Worm (Caenorhabditis elegans) whole organism, L2 larva: ENCODE measurements around the gene pek-1.

Experiments
- C34F6.9 ChIP-seq: fragments of 150-350 bp; optimal IDR thresholded peaks from 2 replicates; lab custom pipeline; 2014; ENCODE audit warnings: missing biosample characterization, missing genetic modification characterization
- F13H6.1 ChIP-seq: sonication (generic microtip); optimal IDR thresholded peaks from 2 replicates; lab custom pipeline; 2016; ENCODE audit warnings: missing genetic modification characterization, missing compliant biosample characterization
- Y55F3AM.14 ChIP-seq: fragments of 200-800 bp; sonication (Bioruptor generic); optimal IDR thresholded peaks from 2 replicates; lab custom pipeline; 2018; ENCODE audit warnings: mild to moderate bottlenecking, missing genetic modification characterization, missing compliant biosample characterization
- ZK546.5 ChIP-seq: sonication (generic microtip); optimal IDR thresholded peaks from 2 replicates; lab custom pipeline; 2017; ENCODE audit warnings: missing biosample characterization, missing genetic modification characterization
- aly-2 ChIP-seq: fragments of 150-350 bp; optimal IDR thresholded peaks from 2 replicates; lab custom pipeline; 2014; ENCODE audit warnings: missing biosample characterization, missing genetic modification characterization
- blmp-1 ChIP-seq: sonication (generic microtip); optimal IDR thresholded peaks from 2 replicates; lab custom pipeline; 2017; ENCODE audit warnings: missing genetic modification characterization, mild to moderate bottlenecking, missing compliant biosample characterization, antibody characterized with exemption, moderate library complexity; ENCODE audit not compliant: insufficient read depth
- ceh-16 ChIP-seq: fragments of 150-350 bp; optimal IDR thresholded peaks from 2 replicates; lab custom pipeline; 2014; ENCODE audit warnings: missing biosample characterization, missing genetic modification characterization
- ceh-82 ChIP-seq: fragments of 150-350 bp; optimal IDR thresholded peaks from 2 replicates; lab custom pipeline; 2014; ENCODE audit warnings: missing biosample characterization, missing genetic modification characterization
- crh-2 ChIP-seq: sonication (generic microtip); optimal IDR thresholded peaks from 2 replicates; lab custom pipeline; 2017; ENCODE audit warnings: missing biosample characterization, missing genetic modification characterization
- dmd-4 ChIP-seq: sonication (generic microtip); optimal IDR thresholded peaks from 2 replicates; lab custom pipeline; 2017; ENCODE audit warnings: missing biosample characterization, missing genetic modification characterization
- egl-27 ChIP-seq: sonication (generic microtip); optimal IDR thresholded peaks from 3 replicates; lab custom pipeline; 2017; ENCODE audit warnings: missing biosample characterization, missing genetic modification reagents, missing genetic modification characterization
- elt-1 ChIP-seq: fragments of 150-350 bp; optimal IDR thresholded peaks from 2 replicates; lab custom pipeline; 2014; ENCODE audit warnings: missing biosample characterization, missing genetic modification characterization
- elt-3 ChIP-seq: sonication (generic microtip); optimal IDR thresholded peaks from 2 replicates; lab custom pipeline; 2017; ENCODE audit warnings: missing biosample characterization, missing genetic modification characterization
- fos-1 ChIP-seq: fragments of 150-350 bp; optimal IDR thresholded peaks from 2 replicates; lab custom pipeline; 2014; ENCODE audit warnings: missing biosample characterization, missing genetic modification characterization
- gmeb-1 ChIP-seq: fragments of 150-350 bp; optimal IDR thresholded peaks from 2 replicates; lab custom pipeline; 2014; ENCODE audit warnings: missing biosample characterization, missing genetic modification characterization
- lin-11 ChIP-seq: fragments of 150-350 bp; sonication (generic microtip); optimal IDR thresholded peaks from 2 replicates; lab custom pipeline; 2014; ENCODE audit warnings: missing biosample characterization, missing genetic modification characterization, inconsistent platforms, mixed read lengths
- lsy-2 ChIP-seq, 2 experiments: fragments of 150-350 bp in 1 of 2; sonication (generic microtip) in 1 of 2; optimal IDR thresholded peaks; 2 replicates each; lab custom pipeline; 2014 to 2017; ENCODE audit warnings: missing biosample characterization in 2 of 2, missing genetic modification characterization in 2 of 2
- mbf-1 ChIP-seq: sonication (generic microtip); optimal IDR thresholded peaks from 2 replicates; lab custom pipeline; 2017; ENCODE audit warnings: missing biosample characterization, missing genetic modification characterization
- mdl-1 ChIP-seq, 2 experiments: fragments of 150-350 bp in 1 of 2; sonication (generic microtip) in 1 of 2; optimal IDR thresholded peaks; 2 replicates each; lab custom pipeline; 2017; ENCODE audit warnings: missing biosample characterization in 2 of 2, missing genetic modification characterization in 2 of 2
- nhr-10 ChIP-seq: sonication (generic microtip); optimal IDR thresholded peaks from 2 replicates; lab custom pipeline; 2017; ENCODE audit warnings: missing biosample characterization, missing genetic modification characterization
- nhr-12 ChIP-seq: fragments of 150-350 bp; optimal IDR thresholded peaks from 2 replicates; lab custom pipeline; 2014; ENCODE audit warnings: missing biosample characterization, missing genetic modification characterization
- nhr-129 ChIP-seq: fragments of 150-350 bp; optimal IDR thresholded peaks from 2 replicates; lab custom pipeline; 2014; ENCODE audit warnings: missing biosample characterization, missing genetic modification characterization
- nhr-21 ChIP-seq: fragments of 150-350 bp; optimal IDR thresholded peaks from 2 replicates; lab custom pipeline; 2014; ENCODE audit warnings: missing biosample characterization, missing genetic modification characterization
- nhr-23 ChIP-seq: fragments of 150-350 bp; optimal IDR thresholded peaks from 2 replicates; lab custom pipeline; 2014; ENCODE audit warnings: missing biosample characterization, missing genetic modification reagents, missing genetic modification characterization
- nhr-237 ChIP-seq: fragments of 150-350 bp; optimal IDR thresholded peaks from 2 replicates; lab custom pipeline; 2014; ENCODE audit warnings: missing biosample characterization, missing genetic modification characterization
- nhr-6 ChIP-seq: fragments of 150-350 bp; optimal IDR thresholded peaks from 2 replicates; lab custom pipeline; 2014; ENCODE audit warnings: missing biosample characterization, missing genetic modification characterization
- nhr-77 ChIP-seq: fragments of 150-350 bp; optimal IDR thresholded peaks from 2 replicates; lab custom pipeline; 2014; ENCODE audit warnings: missing biosample characterization, missing genetic modification characterization
- peb-1 ChIP-seq: fragments of 150-350 bp; optimal IDR thresholded peaks from 2 replicates; lab custom pipeline; 2014; ENCODE audit warnings: missing biosample characterization, missing genetic modification characterization
- sem-4 ChIP-seq: fragments of 150-350 bp; optimal IDR thresholded peaks from 2 replicates; lab custom pipeline; 2014; ENCODE audit warnings: missing biosample characterization, missing genetic modification reagents, missing genetic modification characterization
- skn-1 ChIP-seq: sonication (generic microtip); optimal IDR thresholded peaks from 2 replicates; lab custom pipeline; 2017; ENCODE audit warnings: missing biosample characterization, missing genetic modification characterization
- sma-3 ChIP-seq: sonication (generic microtip); optimal IDR thresholded peaks from 2 replicates; lab custom pipeline; 2016; ENCODE audit warnings: missing genetic modification reagents, missing genetic modification characterization, missing compliant biosample characterization
- sma-9 ChIP-seq, 2 experiments: fragments of 150-350 bp in 1 of 2; sonication (generic microtip) in 1 of 2; optimal IDR thresholded peaks; 2 replicates each; lab custom pipeline; 2014 to 2016; ENCODE audit warnings: missing genetic modification characterization in 2 of 2, mild to moderate bottlenecking in 1 of 2, missing biosample characterization in 1 of 2, missing compliant biosample characterization in 1 of 2, missing genetic modification reagents in 1 of 2, moderate library complexity in 1 of 2
- snpc-4 ChIP-seq: fragments of 150-350 bp; optimal IDR thresholded peaks from 2 replicates; lab custom pipeline; 2014; ENCODE audit warnings: missing biosample characterization, missing genetic modification characterization
- unc-39 ChIP-seq: fragments of 150-350 bp; optimal IDR thresholded peaks from 2 replicates; lab custom pipeline; 2014; ENCODE audit warnings: missing biosample characterization, missing genetic modification characterization
- unc-55 ChIP-seq: fragments of 150-350 bp; sonication (generic microtip); optimal IDR thresholded peaks from 3 replicates; lab custom pipeline; 2014; ENCODE audit warnings: missing biosample characterization, missing genetic modification reagents, missing genetic modification characterization
- zag-1 ChIP-seq: fragments of 150-350 bp; optimal IDR thresholded peaks from 2 replicates; lab custom pipeline; 2014; ENCODE audit warnings: missing biosample characterization, missing genetic modification characterization
- ztf-1 ChIP-seq: fragments of 200-800 bp; sonication (Bioruptor generic); conservative IDR thresholded peaks from 2 replicates; pipeline ENCODE4 v1.3.6; 2022; ENCODE audit warnings: missing genetic modification characterization, missing compliant biosample characterization
- ztf-11 ChIP-seq: sonication (generic microtip); optimal IDR thresholded peaks from 2 replicates; lab custom pipeline; 2017; ENCODE audit warnings: missing biosample characterization, missing genetic modification characterization

The pek-1 gene

ce11 chrX:11379135-11379781, 35.4 kb downstream of the pek-1 start:
- peak; percentile 4 for TF ChIP-seq sem-4
- TF ChIP-seq nhr-6 (tag; lab: Kevin White, UChicago): no peak
- TF ChIP-seq lsy-2 (tag; optimal IDR thresholded peaks at IDR 0.05; lab: Kevin White, UChicago): peak in 1 of 2 experiments; percentile 3
- TF ChIP-seq skn-1 (tag; lab: Kevin White, UChicago): no peak
- TF ChIP-seq elt-1 (tag; lab: Kevin White, UChicago): no peak
- no peak for TF ChIP-seq nhr-77 (tag; lab: Kevin White, UChicago)
- TF ChIP-seq nhr-129 (tag; lab: Kevin White, UChicago): peak; percentile 57
- TF ChIP-seq sma-9 (GFP tag; optimal IDR thresholded peaks at IDR 0.05; lab: Kevin White, UChicago): peak; percentile 60
- no peak for TF ChIP-seq sma-9 (tag; optimal IDR thresholded peaks at IDR 0.05; lab: Kevin White, UChicago)
- no peak for TF ChIP-seq C34F6.9
- no peak for TF ChIP-seq nhr-12
- TF ChIP-seq F13H6.1 (tag; lab: Kevin White, UChicago): peak; percentile 89
- no peak for TF ChIP-seq nhr-21
- no peak for TF ChIP-seq aly-2 (tag; lab: Kevin White, UChicago)
- no peak for TF ChIP-seq unc-55 (GFP tag; lab: Kevin White, UChicago)
- no peak for TF ChIP-seq ceh-16 (tag; lab: Kevin White, UChicago)
- TF ChIP-seq mbf-1: no peak
- no peak for TF ChIP-seq crh-2 (tag; lab: Kevin White, UChicago)
- TF ChIP-seq mdl-1 (tag; optimal IDR thresholded peaks at IDR 0.05; lab: Kevin White, UChicago): no peak
- no peak for TF ChIP-seq dmd-4 (tag; lab: Kevin White, UChicago)
- TF ChIP-seq blmp-1 (tag; lab: Kevin White, UChicago): no peak
- TF ChIP-seq nhr-23 (tag; lab: Kevin White, UChicago): no peak
- no peak for TF ChIP-seq Y55F3AM.14 (GFP tag; lab: Kevin White, UChicago)
- no peak for TF ChIP-seq egl-27 (tag; lab: Kevin White, UChicago)

DNA sequence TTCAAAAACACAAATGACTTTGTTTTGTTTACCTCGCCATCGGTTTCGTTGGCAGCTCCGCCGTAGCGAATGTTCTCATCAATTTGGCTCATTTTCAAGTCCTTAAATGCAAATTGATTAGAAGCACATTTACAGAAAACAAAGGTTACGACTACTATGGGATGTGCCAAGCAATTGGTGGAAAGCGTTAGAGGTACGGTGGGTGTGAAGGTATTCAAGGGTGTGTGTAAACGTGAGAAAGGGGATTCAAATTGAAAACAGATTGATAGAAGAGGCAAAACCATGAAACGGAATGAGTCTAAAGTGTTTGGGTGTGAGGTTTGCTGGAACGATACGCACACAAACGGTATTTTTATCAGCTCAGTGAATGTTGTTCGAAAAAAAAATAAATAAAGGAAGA, 37.3 kb downstream of the pek-1 start, which contains the start of gene tni-1:
tni-1 (minus strand) TSS at position 101 of the 400 bp plus-strand sequence.
- TF ChIP-seq mbf-1: no peak
- no peak for TF ChIP-seq gmeb-1 (tag; lab: Kevin White, UChicago)
- no peak for TF ChIP-seq ceh-82 (tag; lab: Kevin White, UChicago)
- no peak for TF ChIP-seq ZK546.5 (tag; lab: Kevin White, UChicago)
- no peak for TF ChIP-seq zag-1 (tag; lab: Kevin White, UChicago)
- TF ChIP-seq nhr-21: no peak
- TF ChIP-seq C34F6.9: no peak
- TF ChIP-seq lin-11 (tag; lab: Kevin White, UChicago): no peak
- TF ChIP-seq unc-39: no peak
- TF ChIP-seq dmd-4 (tag; lab: Kevin White, UChicago): no peak
- no peak for TF ChIP-seq ztf-11 (tag; lab: Kevin White, UChicago)
- TF ChIP-seq elt-1 (tag; lab: Kevin White, UChicago): no peak
- TF ChIP-seq fos-1 (tag; lab: Kevin White, UChicago): no peak
- no peak for TF ChIP-seq peb-1
- no peak for TF ChIP-seq nhr-6 (tag; lab: Kevin White, UChicago)
- no peak for TF ChIP-seq nhr-23 (tag; lab: Kevin White, UChicago)
- TF ChIP-seq nhr-10 (tag; lab: Kevin White, UChicago): no peak
- no peak for TF ChIP-seq ztf-1
- TF ChIP-seq nhr-77 (tag; lab: Kevin White, UChicago): no peak

ce11 chrX:11375509-11375908, 39.2 kb downstream of the pek-1 start, which contains the start of gene F42E11.3:
F42E11.3 (minus strand) TSS chrX:11375609.
- TF ChIP-seq lsy-2 (tag; optimal IDR thresholded peaks at IDR 0.05; lab: Kevin White, UChicago): no peak
- no peak for TF ChIP-seq ceh-82 (tag; lab: Kevin White, UChicago)
- TF ChIP-seq nhr-21: no peak
- no peak for TF ChIP-seq sem-4
- no peak for TF ChIP-seq nhr-129 (tag; lab: Kevin White, UChicago)
- TF ChIP-seq elt-3 (tag; lab: Kevin White, UChicago): no peak
- TF ChIP-seq nhr-237 (tag; lab: Kevin White, UChicago): no peak
- no peak for TF ChIP-seq F13H6.1 (tag; lab: Kevin White, UChicago)
- TF ChIP-seq zag-1 (tag; lab: Kevin White, UChicago): no peak
- TF ChIP-seq dmd-4 (tag; lab: Kevin White, UChicago): no peak
- TF ChIP-seq ztf-1: no peak
- no peak for TF ChIP-seq sma-3 (GFP tag; lab: Kevin White, UChicago)
- no peak for TF ChIP-seq snpc-4 (tag; lab: Kevin White, UChicago)
- TF ChIP-seq, all 48 proteins: peak for 0
